Fruit fly (Drosophila melanogaster) whole organism, embryonic: ENCODE results near the gene Son.

Source experiments
- CG15479 ChIP-seq: fragments of 200-800 bp; sonication (Bioruptor generic); optimal IDR thresholded peaks from 3 replicates; lab custom pipeline; 2019; ENCODE audit warnings: missing biosample characterization, mild to moderate bottlenecking, missing genetic modification characterization, moderate library complexity
- CG18619 ChIP-seq: fragments of 200-800 bp; sonication (Bioruptor generic); optimal IDR thresholded peaks from 3 replicates; lab custom pipeline; 2017; ENCODE audit warnings: missing biosample characterization, mild to moderate bottlenecking, missing genetic modification characterization
- CG3163 ChIP-seq: fragments of 200-800 bp; sonication (Bioruptor generic); optimal IDR thresholded peaks from 3 replicates; lab custom pipeline; 2016; ENCODE audit warnings: missing biosample characterization, missing genetic modification characterization
- CG3726 ChIP-seq: fragments of 200-800 bp; sonication (Bioruptor generic); IDR thresholded peaks from 3 replicates; pipeline ENCODE4, ENCODE4 v1.3.6; 2022; ENCODE audit warnings: missing biosample characterization, missing genetic modification characterization
- CG43689 ChIP-seq: fragments of 200-800 bp; sonication (Bioruptor generic); IDR thresholded peaks from 2 replicates; pipeline ENCODE4 v1.3.6; 2022; ENCODE audit warnings: missing biosample characterization, missing genetic modification characterization
- CG7745 ChIP-seq: fragments of 200-800 bp; sonication (Bioruptor generic); optimal IDR thresholded peaks from 2 replicates; lab custom pipeline; 2018; ENCODE audit warnings: missing biosample characterization, mild to moderate bottlenecking, missing genetic modification characterization, moderate library complexity
- HLH54F ChIP-seq: fragments of 200-800 bp; sonication (Bioruptor generic); optimal IDR thresholded peaks from 3 replicates; lab custom pipeline; 2016; ENCODE audit warnings: missing biosample characterization, missing genetic modification characterization
- NK7.1 ChIP-seq: fragments of 200-800 bp; sonication (Bioruptor generic); optimal IDR thresholded peaks from 3 replicates; lab custom pipeline; 2016; ENCODE audit warnings: missing biosample characterization, missing genetic modification characterization
- dysf ChIP-seq: fragments of 200-800 bp; sonication (Bioruptor generic); IDR thresholded peaks from 3 replicates; pipeline ENCODE4 v1.3.6; 2022; ENCODE audit warnings: missing biosample characterization, missing genetic modification characterization
- stwl ChIP-seq: fragments of 200-800 bp; sonication (Bioruptor generic); optimal IDR thresholded peaks from 3 replicates; lab custom pipeline; 2018; ENCODE audit warnings: missing biosample characterization, mild to moderate bottlenecking, missing genetic modification characterization, moderate library complexity
- ttk ChIP-seq: fragments of 200-800 bp; sonication (Bioruptor generic); IDR thresholded peaks from 2 replicates; pipeline ENCODE4 v2.1.2; 2022; ENCODE audit warnings: missing biosample characterization, missing genetic modification characterization

DNA sequence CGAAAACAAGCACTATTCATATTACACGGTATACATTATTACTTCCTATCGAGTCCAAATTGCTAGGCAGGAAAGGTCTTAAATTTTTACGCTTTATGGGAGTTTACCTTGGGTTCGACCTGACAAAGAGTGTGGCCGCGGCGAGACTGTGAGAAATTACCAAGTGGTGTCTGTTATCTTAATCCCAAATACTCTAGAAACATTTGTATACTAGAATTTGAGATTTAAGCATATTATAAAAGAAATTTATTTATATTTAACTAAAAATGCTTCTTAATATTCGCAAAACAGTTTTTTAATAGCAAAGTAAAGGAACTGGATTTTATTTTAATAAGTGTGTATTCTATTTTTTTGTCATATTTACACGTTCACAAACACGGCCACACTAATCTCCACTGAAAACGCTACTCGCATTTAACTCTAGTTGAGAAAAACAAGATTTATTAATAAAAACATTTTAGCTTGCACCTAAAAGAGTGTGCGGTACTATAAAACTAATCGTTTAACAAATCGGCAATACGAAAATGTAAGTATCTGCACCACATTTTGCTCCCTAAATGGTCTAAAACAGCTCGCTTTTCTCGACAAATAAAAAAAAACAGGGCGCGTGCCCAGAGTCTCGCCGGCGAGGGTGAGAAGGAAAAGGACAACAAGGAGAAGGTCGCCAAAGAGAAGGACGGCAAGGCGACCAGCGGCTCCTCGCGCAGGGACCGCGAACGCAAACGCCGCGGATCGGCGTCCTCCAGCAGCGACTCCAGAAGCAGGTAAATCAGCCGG, 26.0 kb upstream of the Son start, which contains the start of the genes mura and RnpS1:
- TF ChIP-seq CG3163 (GFP tag; lab: Kevin White, UChicago): no peak
- no peak for TF ChIP-seq HLH54F (GFP tag; lab: Kevin White, UChicago)
- no peak for TF ChIP-seq CG18619 (GFP tag; lab: Kevin White, UChicago)
- TF ChIP-seq CG7745: no peak
- no peak for TF ChIP-seq CG15479 (GFP tag; lab: Kevin White, UChicago)
- TF ChIP-seq stwl: peak; percentile 8
- no peak for TF ChIP-seq CG43689 (GFP tag; lab: Robert Waterston, UW)
- TF ChIP-seq dysf (GFP tag; lab: Robert Waterston, UW): no peak
- TF ChIP-seq ttk (GFP tag; lab: Robert Waterston, UW): no peak
- no peak for TF ChIP-seq NK7.1 (GFP tag; lab: Kevin White, UChicago)
- TF ChIP-seq CG3726: no peak
